Fruit fly (Drosophila melanogaster) ovary, adult (tissue): ENCODE results near the gene CG5708.

Source experiments
- CG17801 ChIP-seq: fragments of 200-800 bp; optimal IDR thresholded peaks from 2 replicates; lab custom pipeline; 2019; ENCODE audit warnings: missing biosample characterization, mild to moderate bottlenecking, missing genetic modification characterization, moderate library complexity; ENCODE audit not compliant: partially characterized antibody

The CG5708 gene

DNA sequence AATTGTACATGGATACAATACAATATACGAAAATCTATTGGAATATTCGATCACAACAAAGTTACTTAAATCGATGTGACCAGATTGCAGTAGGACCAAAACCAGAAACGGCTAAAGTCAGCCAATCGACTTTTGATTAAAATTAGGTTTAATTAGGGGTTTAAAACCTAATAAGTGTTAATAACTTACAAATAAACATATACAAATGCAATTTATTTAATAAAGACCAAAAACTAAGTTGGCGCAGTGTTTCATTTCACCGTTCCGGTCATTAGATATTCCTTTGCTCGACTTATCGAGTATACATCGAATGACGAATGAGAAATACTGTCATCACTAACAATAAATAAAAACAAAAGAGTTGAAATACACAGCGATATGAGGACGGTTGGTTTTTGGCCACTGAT, 23.8 kb upstream of the CG5708 start, which contains the start of the genes bsk and CG31717:
Gene bsk (minus strand): TSS at position 61 of the 407 bp plus-strand sequence.
Gene CG31717 (plus strand): TSS at position 297 of the 407 bp plus-strand sequence.
- peak; percentile 51 for TF ChIP-seq CG17801 (GFP tag; lab: Kevin White, UChicago)

DNA sequence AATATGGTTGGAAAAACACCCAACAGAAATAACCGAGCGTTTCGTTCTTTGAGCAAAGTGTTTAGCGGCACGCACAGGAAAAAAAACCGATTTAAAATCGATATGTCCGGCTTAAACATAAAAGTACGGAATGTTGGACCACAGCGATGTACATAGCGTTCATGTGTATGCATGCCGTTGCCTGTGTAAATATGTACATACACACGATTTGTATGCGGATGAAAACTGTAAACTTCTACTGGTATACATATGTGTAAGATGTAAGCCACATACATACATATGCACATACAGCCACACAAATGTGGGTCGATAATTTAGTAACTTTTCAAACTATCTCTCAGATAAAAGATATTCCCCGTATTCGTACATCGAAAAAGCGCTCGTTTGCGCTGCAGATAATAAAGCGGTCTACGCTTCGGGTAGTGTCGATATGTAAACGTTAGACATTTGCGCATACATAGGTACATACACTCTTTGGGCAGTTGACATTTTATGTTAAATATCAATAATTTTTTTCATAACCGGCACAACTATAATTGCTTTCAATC, 23.1 kb upstream of the CG5708 start:
- no peak for TF ChIP-seq CG17801 (GFP tag; lab: Kevin White, UChicago)

DNA sequence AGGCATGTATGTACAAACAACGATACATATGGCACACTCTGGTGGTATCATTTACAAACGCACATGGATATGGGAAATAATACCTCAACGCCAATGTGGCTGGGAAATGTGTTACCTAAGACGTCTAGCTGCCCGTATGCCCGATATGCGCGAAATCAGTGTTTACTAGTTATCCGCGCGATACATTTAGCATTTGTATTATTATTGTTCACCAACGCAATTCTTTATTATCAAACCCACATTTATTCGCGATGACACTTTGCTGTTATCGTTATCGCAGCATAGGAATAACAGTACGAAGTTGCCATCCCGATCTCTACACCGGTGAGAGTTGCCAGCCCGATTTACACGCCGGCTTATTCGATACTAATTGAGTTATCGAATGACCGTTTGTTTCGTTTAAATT, 20.2 kb upstream of the CG5708 start, which contains the start of gene chico:
Gene chico (minus strand): TSS at position 294 of the 406 bp plus-strand sequence.
- TF ChIP-seq CG17801 (GFP tag; lab: Kevin White, UChicago), result no peak

DNA sequence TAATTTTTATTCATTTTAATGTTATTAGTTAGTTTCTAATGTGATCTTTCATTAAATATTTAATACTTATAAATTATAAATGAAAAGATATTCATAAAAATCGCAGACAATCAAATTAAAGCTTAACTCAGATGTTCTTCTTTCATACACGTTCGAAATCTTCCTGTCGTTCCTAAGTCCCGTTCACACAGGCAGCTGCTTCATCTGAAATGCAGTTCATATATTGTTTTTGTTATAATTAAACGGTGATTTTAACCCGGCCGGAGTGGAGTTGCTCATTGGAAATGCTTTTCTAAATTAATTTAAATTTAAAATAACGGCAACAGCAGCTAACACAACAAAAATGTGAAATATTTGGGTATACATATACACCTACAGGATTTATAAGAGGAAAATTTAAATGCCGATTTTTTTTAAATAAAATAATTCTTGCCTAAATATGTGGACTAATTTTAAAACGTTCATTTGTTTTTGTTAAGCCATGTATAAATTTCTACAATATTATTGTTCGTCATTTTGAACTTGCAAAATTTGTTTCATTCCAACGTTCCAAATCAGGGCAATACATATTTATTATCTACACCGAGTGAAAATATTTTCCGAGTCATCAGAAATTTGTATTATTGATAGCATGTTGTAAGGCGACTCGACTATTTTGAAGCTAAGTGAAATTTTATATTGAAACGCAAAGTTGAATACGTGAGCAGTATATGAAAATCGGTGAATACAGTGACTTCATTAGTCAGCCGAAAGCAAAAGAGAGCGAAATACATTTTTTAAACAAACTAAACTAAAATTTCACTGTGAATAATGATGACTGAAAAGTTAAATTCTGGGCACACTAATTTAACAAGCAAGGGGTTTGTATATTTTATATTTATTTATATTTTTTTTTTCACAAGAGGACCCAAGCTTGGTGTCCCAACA, 12.4 kb upstream of the CG5708 start, which contains the start of gene me31B:
Gene me31B (plus strand): TSS at position 616 of the 927 bp plus-strand sequence.
- TF ChIP-seq CG17801 (GFP tag; lab: Kevin White, UChicago), result peak; percentile 26

DNA sequence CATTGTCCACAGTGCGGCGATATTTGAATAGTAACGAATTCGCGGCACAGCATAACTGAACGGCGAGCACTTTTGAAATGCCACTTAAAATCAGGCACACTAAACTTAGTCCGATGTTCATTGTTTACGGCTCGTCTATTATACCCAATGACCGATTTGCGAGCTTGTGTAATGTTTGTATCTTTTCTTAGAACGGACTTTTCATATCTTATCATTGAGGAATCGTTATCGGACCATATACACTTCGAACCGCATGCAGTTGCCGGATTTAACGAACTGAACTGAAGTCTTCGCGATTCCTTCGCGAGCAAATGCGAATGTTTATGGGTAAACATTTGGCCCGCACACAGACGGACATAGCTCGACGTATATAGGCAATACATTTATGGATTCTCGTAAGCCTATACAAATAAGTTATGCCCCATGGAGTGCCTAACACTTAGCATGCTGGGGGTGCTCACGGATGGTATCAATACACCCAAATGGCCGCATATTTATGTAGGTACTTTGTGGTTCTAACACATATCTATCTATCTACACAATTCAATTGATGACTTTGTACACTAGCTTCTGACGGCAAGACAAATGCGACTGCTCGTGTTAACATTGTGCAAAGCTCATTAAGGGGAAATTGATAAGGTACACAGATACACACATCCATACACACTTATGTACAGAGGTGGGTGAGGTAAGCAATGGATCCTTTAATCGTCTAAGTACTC, 11.3 kb upstream of the CG5708 start, which contains the start of gene mthl15:
Gene mthl15 (minus strand): TSS at position 593 of the 722 bp plus-strand sequence.
- no peak for TF ChIP-seq CG17801 (GFP tag; lab: Kevin White, UChicago)

DNA sequence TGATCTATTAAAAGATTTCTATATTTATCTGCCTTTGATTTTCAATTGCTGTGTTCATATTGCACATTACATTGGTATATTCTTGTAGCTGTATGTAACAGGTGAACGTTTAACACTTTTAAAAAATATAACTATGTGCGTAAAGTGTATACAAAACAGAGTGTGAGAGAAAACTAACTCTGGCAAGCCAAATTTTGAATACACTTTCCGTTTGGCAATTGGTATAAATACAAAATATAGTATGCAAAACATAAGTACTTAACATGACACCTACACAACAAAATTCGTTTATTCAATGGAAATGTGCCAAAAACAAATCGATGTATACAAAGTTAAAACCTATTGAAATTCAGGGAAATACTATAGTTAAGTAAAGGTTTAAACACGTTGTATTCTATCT, 6.2 kb upstream of the CG5708 start:
- no peak for TF ChIP-seq CG17801 (GFP tag; lab: Kevin White, UChicago)

DNA sequence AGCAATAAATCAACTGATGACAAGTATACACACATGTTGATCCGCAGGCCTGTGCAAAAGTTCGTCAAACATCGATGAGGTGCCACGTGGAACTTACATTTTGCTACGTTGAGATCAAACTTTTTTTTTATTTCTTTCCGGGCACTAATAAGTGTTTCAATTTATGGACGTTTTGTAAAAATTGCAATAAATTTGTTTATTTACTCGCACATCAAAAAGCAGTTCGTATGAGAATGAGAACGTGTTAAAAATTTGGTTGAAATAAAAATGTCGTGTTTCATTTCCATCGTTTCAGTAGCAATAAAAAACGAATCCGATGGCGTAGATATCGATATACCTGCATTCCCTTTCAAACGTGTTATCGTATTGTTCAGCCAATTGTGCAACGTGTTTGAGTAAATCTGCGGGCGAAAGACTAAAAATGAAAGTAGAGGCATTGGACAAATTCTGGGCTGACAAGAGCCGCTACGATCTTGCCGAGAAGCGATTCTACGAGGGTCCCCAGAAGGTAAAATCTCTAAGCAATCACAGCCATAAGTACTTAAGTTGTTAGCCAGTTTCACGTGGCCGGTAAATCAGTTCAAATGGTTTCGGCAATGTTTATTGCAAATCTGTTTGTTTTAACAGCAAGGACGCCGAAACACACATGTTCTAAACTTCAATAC, 5.7 kb upstream of the CG5708 start, which contains the start of gene eEF1delta:
Gene eEF1delta (plus strand): TSS at position 356 of the 665 bp plus-strand sequence.
- no peak for TF ChIP-seq CG17801 (GFP tag; lab: Kevin White, UChicago)

DNA sequence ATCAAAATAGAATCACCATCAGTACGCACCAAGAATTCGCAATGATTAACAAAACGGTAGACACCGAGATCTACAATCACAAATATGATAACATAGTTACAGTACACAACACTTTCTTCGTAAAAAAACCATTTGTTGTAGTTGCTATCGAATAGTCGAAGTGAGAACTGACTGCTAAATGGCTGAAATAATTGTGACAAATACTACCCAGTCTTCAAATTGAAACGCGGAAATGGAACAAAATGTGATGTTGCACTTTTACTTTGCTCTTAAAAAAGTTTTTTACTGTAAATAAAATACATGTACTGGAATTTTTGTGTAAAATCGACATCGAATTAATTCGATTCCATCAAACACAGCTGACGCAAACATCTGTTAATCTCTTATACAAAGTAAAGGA, 4.9 kb upstream of the CG5708 start, which contains the start of gene ova:
Gene ova (minus strand): TSS at position 183 of the 400 bp plus-strand sequence.
- TF ChIP-seq CG17801 (GFP tag; lab: Kevin White, UChicago), result no peak

DNA sequence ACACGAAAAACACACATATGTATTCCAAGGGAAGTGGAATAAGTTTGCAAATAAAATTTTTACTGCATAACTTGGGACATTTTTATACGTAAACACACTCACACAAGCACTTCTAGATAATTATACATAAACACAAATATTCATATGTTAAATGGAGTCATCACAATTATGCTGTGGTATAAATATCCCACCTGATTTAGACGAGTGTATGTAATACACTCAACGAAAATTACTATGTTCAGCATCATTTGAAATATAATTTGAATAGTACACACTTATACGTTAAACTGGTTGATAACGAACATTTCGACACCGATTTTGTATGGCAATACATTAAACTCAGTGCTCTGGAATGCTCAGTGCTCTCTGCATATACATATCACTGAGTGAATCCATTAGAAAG, 4.5 kb upstream of the CG5708 start:
- no peak for TF ChIP-seq CG17801 (GFP tag; lab: Kevin White, UChicago)

DNA sequence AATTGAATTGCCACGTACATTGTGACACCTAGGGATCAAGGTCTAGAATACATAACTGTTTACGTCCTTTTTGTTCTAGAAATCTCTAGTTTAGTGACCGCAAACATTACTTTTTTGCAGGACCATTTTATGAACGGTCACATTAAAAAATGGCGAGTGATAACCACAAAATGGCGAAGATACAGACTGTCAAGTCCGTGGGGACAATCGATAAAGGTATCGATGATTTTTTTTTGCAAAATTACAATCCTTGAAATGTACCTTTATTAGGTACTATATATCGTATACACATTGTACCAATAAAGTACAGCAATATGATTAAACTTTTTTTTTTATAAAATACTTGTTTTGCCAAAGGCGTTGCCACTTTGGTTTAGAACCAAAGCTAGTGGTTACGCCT, 3.8 kb upstream of the CG5708 start:
- no peak for TF ChIP-seq CG17801 (GFP tag; lab: Kevin White, UChicago)

DNA sequence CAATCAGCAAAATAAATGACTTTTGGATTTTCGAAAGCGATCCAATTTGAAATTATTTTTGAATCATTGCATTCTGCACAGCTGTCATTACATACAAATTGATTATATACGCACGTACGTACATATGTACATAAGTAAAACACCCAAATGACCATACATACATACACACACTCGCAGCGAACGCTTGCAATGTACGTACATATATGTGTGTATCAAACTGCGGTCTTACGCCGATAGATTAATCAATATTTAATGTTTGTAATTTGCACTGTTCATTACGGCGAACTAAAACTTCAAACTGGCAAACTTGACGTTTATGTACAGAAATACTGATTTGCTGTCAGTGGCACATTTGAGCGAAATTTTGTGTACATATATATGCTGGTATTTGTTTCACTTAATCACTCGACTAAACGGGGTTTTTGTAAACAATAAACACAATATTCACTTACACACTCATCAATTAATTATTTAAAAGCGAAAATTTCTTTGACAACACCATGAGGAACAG, 340 bp downstream of the CG5708 start:
- no peak for TF ChIP-seq CG17801 (GFP tag; lab: Kevin White, UChicago)

DNA sequence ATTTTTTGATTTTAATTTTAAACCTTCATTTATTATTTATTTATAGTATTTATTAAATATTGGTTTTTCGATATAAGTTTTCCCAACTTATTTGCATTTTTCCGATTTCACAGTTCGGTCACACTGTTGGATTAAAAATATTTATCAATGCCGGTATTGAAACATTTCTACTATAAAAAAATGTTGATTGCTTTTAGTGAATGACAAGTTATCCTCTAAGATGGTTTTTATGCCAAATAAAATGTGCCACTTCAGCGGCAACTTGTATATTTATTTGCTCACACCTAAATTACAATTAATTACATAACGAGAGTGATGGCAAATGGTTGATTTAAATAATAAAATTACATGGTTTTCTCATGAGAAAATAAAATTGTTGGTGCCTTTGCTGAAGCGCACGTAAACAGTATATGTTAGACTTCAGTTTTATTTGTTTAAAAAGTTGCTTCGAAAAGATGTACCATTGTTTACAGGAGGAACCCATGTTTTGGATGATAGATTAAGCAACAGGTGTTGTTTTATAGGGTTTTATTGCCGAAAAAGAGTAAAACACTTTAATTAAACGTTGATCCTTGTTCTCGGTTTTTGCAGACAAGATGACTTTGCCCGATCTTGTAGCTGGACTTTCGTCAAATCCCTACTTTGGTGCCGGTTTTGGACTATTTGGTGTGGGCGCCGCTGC, 3.9 kb downstream of the CG5708 start, which contains the start of gene Bcs1:
Gene Bcs1 (plus strand): TSS at position 108 of the 682 bp plus-strand sequence.
- TF ChIP-seq CG17801 (GFP tag; lab: Kevin White, UChicago), result no peak

DNA sequence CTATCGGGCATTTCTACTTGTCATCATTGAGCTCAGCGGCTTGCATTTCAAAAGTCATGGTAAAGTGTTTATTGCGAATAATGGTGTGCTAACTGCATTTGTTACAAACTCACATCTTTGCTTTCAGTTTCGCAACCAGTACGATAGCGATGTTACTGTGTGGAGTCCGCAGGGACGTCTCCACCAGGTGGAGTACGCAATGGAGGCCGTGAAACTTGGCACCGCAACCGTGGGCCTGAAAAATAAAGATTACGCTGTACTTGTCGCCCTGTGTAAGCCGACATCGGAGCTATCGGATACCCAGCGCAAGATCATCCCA, 5.3 kb downstream of the CG5708 start:
- no peak for TF ChIP-seq CG17801 (GFP tag; lab: Kevin White, UChicago)
